Fruit fly (Drosophila melanogaster) whole organism, embryonic: ENCODE data around the gene Dsp1.

ENCODE experiments used
- Atf-2 ChIP-seq: fragments of 200-800 bp; sonication (Bioruptor generic); optimal IDR thresholded peaks from 2 replicates; lab custom pipeline; 2016; ENCODE audit warnings: missing biosample characterization, missing genetic modification characterization
- CG11560 ChIP-seq: fragments of 200-800 bp; sonication (Bioruptor generic); IDR thresholded peaks from 3 replicates; pipeline ENCODE4 v1.3.6; 2022; ENCODE audit warnings: missing biosample characterization, missing genetic modification characterization
- CG12299 ChIP-seq: fragments of 200-800 bp; sonication (Bioruptor generic); optimal IDR thresholded peaks from 2 replicates; lab custom pipeline; 2018; ENCODE audit warnings: missing biosample characterization, mild to moderate bottlenecking, missing genetic modification characterization
- CG12744 ChIP-seq: fragments of 200-800 bp; sonication (Bioruptor generic); optimal IDR thresholded peaks from 2 replicates; lab custom pipeline; 2016; ENCODE audit warnings: missing biosample characterization, missing genetic modification characterization
- CG14667 ChIP-seq: fragments of 200-800 bp; sonication (Bioruptor generic); IDR thresholded peaks from 2 replicates; pipeline ENCODE4 v1.3.6; 2022; ENCODE audit warnings: missing biosample characterization, missing genetic modification characterization
- CG14710 ChIP-seq: fragments of 200-800 bp; sonication (Bioruptor generic); optimal IDR thresholded peaks from 3 replicates; lab custom pipeline; 2019; ENCODE audit warnings: missing biosample characterization, mild to moderate bottlenecking, missing genetic modification characterization, moderate library complexity
- CG15479 ChIP-seq: fragments of 200-800 bp; sonication (Bioruptor generic); optimal IDR thresholded peaks from 3 replicates; lab custom pipeline; 2019; ENCODE audit warnings: missing biosample characterization, mild to moderate bottlenecking, missing genetic modification characterization, moderate library complexity
- CG15696 ChIP-seq: fragments of 200-800 bp; sonication (Bioruptor generic); optimal IDR thresholded peaks from 2 replicates; lab custom pipeline; 2019; ENCODE audit warnings: missing biosample characterization, mild to moderate bottlenecking, missing genetic modification characterization, moderate library complexity
- CG1832 ChIP-seq: fragments of 200-800 bp; sonication (Bioruptor generic); optimal IDR thresholded peaks from 2 replicates; lab custom pipeline; 2017; ENCODE audit warnings: missing biosample characterization, mild to moderate bottlenecking, missing genetic modification characterization, inconsistent platforms
- CG2199 ChIP-seq: fragments of 200-800 bp; sonication (Bioruptor generic); IDR thresholded peaks from 3 replicates; pipeline ENCODE4 v1.3.6; 2022; ENCODE audit warnings: missing biosample characterization, missing genetic modification characterization
- CG2678 ChIP-seq: fragments of 200-800 bp; sonication (Bioruptor generic); optimal IDR thresholded peaks from 3 replicates; lab custom pipeline; 2019; ENCODE audit warnings: missing biosample characterization, mild to moderate bottlenecking, missing genetic modification characterization, moderate library complexity
- CG2712 ChIP-seq: fragments of 200-800 bp; optimal IDR thresholded peaks from 3 replicates; lab custom pipeline; 2019; ENCODE audit warnings: missing biosample characterization, mild to moderate bottlenecking, missing genetic modification characterization, moderate library complexity
- CG2875 ChIP-seq: fragments of 200-800 bp; sonication (Bioruptor generic); optimal IDR thresholded peaks from 2 replicates; lab custom pipeline; 2017; ENCODE audit warnings: missing biosample characterization, mild to moderate bottlenecking, missing genetic modification characterization, missing genetic modification reagents
- CG31365 ChIP-seq: fragments of 200-800 bp; sonication (Bioruptor generic); optimal IDR thresholded peaks from 2 replicates; lab custom pipeline; 2018; ENCODE audit warnings: missing biosample characterization, mild to moderate bottlenecking, missing genetic modification characterization
- CG31388 ChIP-seq: fragments of 200-800 bp; sonication (Bioruptor generic); optimal IDR thresholded peaks from 2 replicates; lab custom pipeline; 2016; ENCODE audit warnings: missing biosample characterization, missing genetic modification characterization
- CG34422 ChIP-seq: fragments of 200-800 bp; sonication (Bioruptor generic); IDR thresholded peaks from 3 replicates; pipeline ENCODE4 v1.3.6; 2022; ENCODE audit warnings: missing biosample characterization, missing genetic modification characterization
- CG5245 ChIP-seq: fragments of 200-800 bp; sonication (Bioruptor generic); optimal IDR thresholded peaks from 3 replicates; lab custom pipeline; 2016; ENCODE audit warnings: missing biosample characterization, missing genetic modification characterization
- CG6689 ChIP-seq: fragments of 200-800 bp; sonication (Bioruptor generic); IDR thresholded peaks from 2 replicates; pipeline ENCODE4 v1.3.6; 2022; ENCODE audit warnings: missing biosample characterization, missing genetic modification characterization
- CG7786 ChIP-seq: fragments of 200-800 bp; sonication (Bioruptor generic); optimal IDR thresholded peaks from 2 replicates; lab custom pipeline; 2016; ENCODE audit warnings: missing biosample characterization, missing genetic modification characterization
- CG8359 ChIP-seq: fragments of 200-800 bp; sonication (Bioruptor generic); optimal IDR thresholded peaks from 2 replicates; lab custom pipeline; 2017; ENCODE audit warnings: missing biosample characterization, mild to moderate bottlenecking, missing genetic modification characterization, borderline replicate concordance
- CG9437 ChIP-seq: fragments of 200-800 bp; sonication (Bioruptor generic); optimal IDR thresholded peaks from 2 replicates; lab custom pipeline; 2018; ENCODE audit warnings: missing biosample characterization, mild to moderate bottlenecking, missing genetic modification characterization
- CG9609 ChIP-seq: fragments of 200-800 bp; sonication (Bioruptor generic); optimal IDR thresholded peaks from 3 replicates; lab custom pipeline; 2016; ENCODE audit warnings: missing biosample characterization, missing genetic modification characterization
- Camta ChIP-seq: fragments of 200-800 bp; sonication (Bioruptor generic); optimal IDR thresholded peaks from 2 replicates; lab custom pipeline; 2016; ENCODE audit warnings: missing biosample characterization, missing genetic modification characterization
- HLHmδ ChIP-seq: fragments of 200-800 bp; sonication (Bioruptor generic); optimal IDR thresholded peaks from 2 replicates; lab custom pipeline; 2018; ENCODE audit warnings: missing biosample characterization, mild to moderate bottlenecking, missing genetic modification characterization, moderate library complexity
- Hey ChIP-seq: fragments of 200-800 bp; sonication (Bioruptor generic); optimal IDR thresholded peaks from 3 replicates; lab custom pipeline; 2018; ENCODE audit warnings: missing biosample characterization, mild to moderate bottlenecking, missing genetic modification characterization
- Poxn ChIP-seq: fragments of 200-800 bp; sonication (Bioruptor generic); IDR thresholded peaks from 2 replicates; pipeline ENCODE4 v1.3.6; 2022; ENCODE audit warnings: missing biosample characterization, missing genetic modification characterization
- Sox102F ChIP-seq: fragments of 200-800 bp; sonication (Bioruptor generic); optimal IDR thresholded peaks from 2 replicates; lab custom pipeline; 2018; ENCODE audit warnings: missing biosample characterization, mild to moderate bottlenecking, missing genetic modification characterization, moderate library complexity
- Usf ChIP-seq: fragments of 200-800 bp; sonication (Bioruptor generic); optimal IDR thresholded peaks from 2 replicates; lab custom pipeline; 2017; ENCODE audit warnings: missing genotype, missing biosample characterization, missing genetic modification characterization
- al ChIP-seq: fragments of 200-800 bp; sonication (Bioruptor generic); IDR thresholded peaks from 2 replicates; pipeline ENCODE4 v1.3.6; 2022; ENCODE audit warnings: missing biosample characterization, missing genetic modification characterization
- bbx ChIP-seq: fragments of 200-800 bp; sonication (Bioruptor generic); IDR thresholded peaks from 2 replicates; pipeline ENCODE4 v1.3.6; 2022; ENCODE audit warnings: missing biosample characterization, missing genetic modification characterization; ENCODE audit not compliant: partially characterized antibody
- bowl ChIP-seq: fragments of 200-800 bp; sonication (Bioruptor generic); IDR thresholded peaks from 2 replicates; pipeline ENCODE4 v1.3.6; 2022; ENCODE audit warnings: missing biosample characterization, missing genetic modification characterization
- da ChIP-seq: fragments of 200-800 bp; sonication (Bioruptor generic); optimal IDR thresholded peaks from 2 replicates; lab custom pipeline; 2016; ENCODE audit warnings: missing biosample characterization, missing genetic modification characterization
- dati ChIP-seq: fragments of 200-800 bp; sonication (Bioruptor generic); IDR thresholded peaks from 2 replicates; pipeline ENCODE4 v1.3.6; 2022; ENCODE audit warnings: missing biosample characterization, missing genetic modification characterization
- dysf ChIP-seq: fragments of 200-800 bp; sonication (Bioruptor generic); IDR thresholded peaks from 3 replicates; pipeline ENCODE4 v1.3.6; 2022; ENCODE audit warnings: missing biosample characterization, missing genetic modification characterization
- en ChIP-seq: fragments of 200-800 bp; sonication (Bioruptor generic); optimal IDR thresholded peaks from 2 replicates; lab custom pipeline; 2016; ENCODE audit warnings: missing biosample characterization, missing genetic modification characterization
- fu2 ChIP-seq: fragments of 200-800 bp; sonication (Bioruptor generic); optimal IDR thresholded peaks from 2 replicates; lab custom pipeline; 2016; ENCODE audit warnings: missing biosample characterization, missing genetic modification characterization
- gsb ChIP-seq: fragments of 200-800 bp; sonication (Bioruptor generic); IDR thresholded peaks from 2 replicates; pipeline ENCODE4 v1.3.6; 2022; ENCODE audit warnings: missing biosample characterization, missing genetic modification characterization
- jigr1 ChIP-seq: fragments of 200-800 bp; sonication (Bioruptor generic); IDR thresholded peaks from 3 replicates; pipeline ENCODE4 v1.3.6; 2022; ENCODE audit warnings: missing biosample characterization, missing genetic modification characterization
- kah ChIP-seq: fragments of 200-800 bp; sonication (Bioruptor generic); optimal IDR thresholded peaks from 2 replicates; lab custom pipeline; 2018; ENCODE audit warnings: missing biosample characterization, mild to moderate bottlenecking, missing genetic modification characterization
- mirr ChIP-seq: fragments of 200-800 bp; sonication (Bioruptor generic); optimal IDR thresholded peaks from 3 replicates; lab custom pipeline; 2018; ENCODE audit warnings: missing biosample characterization, mild to moderate bottlenecking, missing genetic modification characterization
- nerfin-1 ChIP-seq: fragments of 200-800 bp; sonication (Bioruptor generic); optimal IDR thresholded peaks from 3 replicates; lab custom pipeline; 2019; ENCODE audit warnings: missing biosample characterization, mild to moderate bottlenecking, missing genetic modification characterization, moderate library complexity
- org-1 ChIP-seq: fragments of 200-800 bp; sonication (Bioruptor generic); optimal IDR thresholded peaks from 2 replicates; lab custom pipeline; 2017; ENCODE audit warnings: missing biosample characterization, missing genetic modification characterization
- peb ChIP-seq: fragments of 200-800 bp; sonication (Bioruptor generic); IDR thresholded peaks from 2 replicates; pipeline ENCODE4 v1.3.6; 2022; ENCODE audit warnings: missing biosample characterization, missing genetic modification characterization
- sna ChIP-seq: fragments of 200-800 bp; sonication (Bioruptor generic); IDR thresholded peaks from 2 replicates; pipeline ENCODE4 v1.3.6; 2022; ENCODE audit warnings: missing biosample characterization, missing genetic modification characterization; ENCODE audit not compliant: partially characterized antibody
- so ChIP-seq: fragments of 200-800 bp; sonication (Bioruptor generic); IDR thresholded peaks from 3 replicates; pipeline ENCODE4 v1.3.6; 2022; ENCODE audit warnings: missing biosample characterization, missing genetic modification characterization
- sob ChIP-seq: fragments of 200-800 bp; sonication (Bioruptor generic); IDR thresholded peaks from 2 replicates; pipeline ENCODE4 v1.3.6; 2022; ENCODE audit warnings: missing biosample characterization, missing genetic modification characterization
- stwl ChIP-seq: fragments of 200-800 bp; sonication (Bioruptor generic); optimal IDR thresholded peaks from 3 replicates; lab custom pipeline; 2018; ENCODE audit warnings: missing biosample characterization, mild to moderate bottlenecking, missing genetic modification characterization, moderate library complexity
- sug ChIP-seq: fragments of 200-800 bp; optimal IDR thresholded peaks from 2 replicates; lab custom pipeline; 2019; ENCODE audit warnings: missing biosample characterization, mild to moderate bottlenecking, missing genetic modification characterization, moderate library complexity
- wek ChIP-seq: fragments of 200-800 bp; sonication (Bioruptor generic); optimal IDR thresholded peaks from 3 replicates; lab custom pipeline; 2018; ENCODE audit warnings: missing biosample characterization, mild to moderate bottlenecking, missing genetic modification characterization, moderate library complexity

Dsp1 gene

dm6 chrX:16296423-16297292 lies 36.8 kb upstream of the Dsp1 start, which contains the start of gene CG3632 (continued):
- TF ChIP-seq CG15696 (tag; lab: Kevin White, UChicago) (no peak), CG2712 (tag; lab: Kevin White, UChicago) (peak; percentile 43), CG5245 (GFP tag; lab: Kevin White, UChicago) (no peak), sug (tag; lab: Kevin White, UChicago) (peak; percentile 46), nerfin-1 (tag; lab: Kevin White, UChicago) (peak; percentile 42), sob (peak; percentile 71; the same call in 1 of the 2 replicates), Sox102F (GFP tag; lab: Kevin White, UChicago) (no peak), sna (peak; percentile 56; the same call in 1 of the 2 replicates), CG31365 (tag; lab: Kevin White, UChicago) (no peak), CG2678 (tag; lab: Kevin White, UChicago) (no peak), gsb (GFP tag; lab: Robert Waterston, UW) (no peak), CG8359 (GFP tag; lab: Kevin White, UChicago) (no peak), CG12299 (tag; lab: Kevin White, UChicago) (no peak), kah (GFP tag; lab: Kevin White, UChicago) (no peak), CG6689 (GFP tag; lab: Robert Waterston, UW) (no peak), CG7786 (peak; percentile 61), en (GFP tag; lab: Kevin White, UChicago) (no peak), CG9437 (GFP tag; lab: Kevin White, UChicago) (no peak), bowl (no peak), so (0 out of 3 replicates have a peak, but pooled peaks have one; percentile 11), CG9609 (GFP tag; lab: Kevin White, UChicago) (peak; percentile 49), Atf-2 (GFP tag; lab: Kevin White, UChicago) (peak; percentile 17), CG2875 (GFP tag; lab: Kevin White, UChicago) (no peak), CG2199 (0 out of 3 replicates have a peak, but pooled peaks have one; percentile 66), org-1 (GFP tag; lab: Kevin White, UChicago) (no peak), HLHmδ (no peak), Usf (GFP tag; lab: Kevin White, UChicago) (no peak), mirr (peak; percentile 51), Poxn (GFP tag; lab: Robert Waterston, UW) (no peak), CG11560 (tag; lab: Robert Waterston, UW) (peak; percentile 65; the same call in 2 of the 3 replicates), fu2 (GFP tag; lab: Kevin White, UChicago) (peak; percentile 15), CG15479 (peak; percentile 27), stwl (tag; lab: Kevin White, UChicago) (peak; percentile 98), CG1832 (GFP tag; lab: Kevin White, UChicago) (no peak), jigr1 (no peak), al (GFP tag; lab: Robert Waterston, UW) (0 out of 2 replicates have a peak, but pooled peaks have one; percentile 10), peb (GFP tag; lab: Robert Waterston, UW) (no peak), CG14667 (GFP tag; lab: Robert Waterston, UW) (no peak), dati (no peak), CG14710 (tag; lab: Kevin White, UChicago) (peak; percentile 34), wek (GFP tag; lab: Kevin White, UChicago) (no peak), da (GFP tag; lab: Kevin White, UChicago) (no peak), Camta (peak; percentile 41), bbx (GFP tag; lab: Robert Waterston, UW) (peak; percentile 92), dysf (no peak), CG12744 (GFP tag; lab: Kevin White, UChicago) (peak; percentile 27), Hey (tag; lab: Kevin White, UChicago) (no peak), CG31388 (GFP tag; lab: Kevin White, UChicago) (no peak), CG34422 (GFP tag; lab: Robert Waterston, UW) (0 out of 3 replicates have a peak, but pooled peaks have one; percentile 10)
